Worm (Caenorhabditis elegans) whole organism, L1 larva: ENCODE data around the gene nish-1.

ENCODE experiments used
- C16A3.4 ChIP-seq: fragments of 150-350 bp; optimal IDR thresholded peaks from 2 replicates; lab custom pipeline; 2014; ENCODE audit warnings: missing biosample characterization, missing genetic modification characterization
- C34B4.2 ChIP-seq: sonication (generic microtip); optimal IDR thresholded peaks from 2 replicates; lab custom pipeline; 2017; ENCODE audit warnings: mild to moderate bottlenecking, missing genetic modification characterization, missing compliant biosample characterization
- Y116A8C.19 ChIP-seq: sonication (generic microtip); optimal IDR thresholded peaks from 2 replicates; lab custom pipeline; 2016; ENCODE audit warnings: missing compliant biosample characterization, missing genetic modification characterization, borderline replicate concordance
- aha-1 ChIP-seq: fragments of 150-350 bp; optimal IDR thresholded peaks from 2 replicates; lab custom pipeline; 2014; ENCODE audit warnings: missing biosample characterization, missing genetic modification characterization
- ama-1 ChIP-seq: fragments of 150-350 bp; optimal IDR thresholded peaks from 2 replicates; lab custom pipeline; 2014
- blmp-1 ChIP-seq: fragments of 150-350 bp; optimal IDR thresholded peaks from 2 replicates; lab custom pipeline; 2014; ENCODE audit warnings: missing biosample characterization, missing genetic modification characterization
- ceh-8 ChIP-seq: fragments of 200-800 bp; sonication (Bioruptor generic); optimal IDR thresholded peaks from 2 replicates; lab custom pipeline; 2018; ENCODE audit warnings: mild to moderate bottlenecking, missing genetic modification characterization, moderate library complexity, missing compliant biosample characterization
- ceh-88 ChIP-seq: fragments of 200-800 bp; sonication (Bioruptor generic); IDR thresholded peaks from 2 replicates; pipeline ENCODE4 v1.3.6; 2022; ENCODE audit warnings: missing genetic modification characterization, missing compliant biosample characterization
- ceh-90 ChIP-seq: sonication (generic microtip); optimal IDR thresholded peaks from 2 replicates; lab custom pipeline; 2016; ENCODE audit warnings: missing genetic modification characterization, missing compliant biosample characterization
- ces-1 ChIP-seq: fragments of 150-350 bp; optimal IDR thresholded peaks from 2 replicates; lab custom pipeline; 2014; ENCODE audit warnings: missing biosample characterization, missing genetic modification reagents, missing genetic modification characterization
- dpl-1 ChIP-seq, 3 experiments: fragments of 150-350 bp in 2 of 3; sonication (generic microtip) in 1 of 3; optimal IDR thresholded peaks; 2 replicates each; lab custom pipeline; 2014 to 2017; ENCODE audit warnings: missing biosample characterization in 3 of 3, missing genetic modification characterization in 3 of 3, missing genetic modification reagents in 3 of 3
- efl-3 ChIP-seq: fragments of 200-800 bp; sonication (Bioruptor generic); optimal IDR thresholded peaks from 2 replicates; lab custom pipeline; 2018; ENCODE audit warnings: mild to moderate bottlenecking, missing genetic modification characterization, missing compliant biosample characterization
- egl-13 ChIP-seq: sonication (generic microtip); optimal IDR thresholded peaks from 2 replicates; lab custom pipeline; 2016; ENCODE audit warnings: missing genotype, missing genetic modification reagents, missing genetic modification characterization, missing compliant biosample characterization
- egl-27 ChIP-seq, 2 experiments: fragments of 150-350 bp in 1 of 2; sonication (generic microtip); optimal IDR thresholded peaks; 3 replicates each; lab custom pipeline; 2017 to 2018; ENCODE audit warnings: missing biosample characterization in 2 of 2, missing genetic modification characterization in 2 of 2, missing genetic modification reagents in 2 of 2
- elt-2 ChIP-seq: sonication (generic microtip); optimal IDR thresholded peaks from 2 replicates; lab custom pipeline; 2016; ENCODE audit warnings: missing genetic modification characterization, mild to moderate bottlenecking, inconsistent platforms, missing compliant biosample characterization, missing genetic modification reagents
- elt-3 ChIP-seq, 6 experiments: fragments of 150-350 bp in 1 of 6; sonication (generic microtip); optimal IDR thresholded peaks; 2 replicates each; lab custom pipeline; 2017 to 2018; ENCODE audit warnings: missing biosample characterization in 6 of 6, missing genetic modification characterization in 6 of 6, inconsistent platforms in 1 of 6
- ets-5 ChIP-seq: fragments of 200-800 bp; sonication (Bioruptor generic); IDR thresholded peaks from 2 replicates; pipeline ENCODE4 v1.3.6; 2022; ENCODE audit warnings: missing genetic modification characterization, missing compliant biosample characterization
- fkh-10 ChIP-seq: sonication (generic microtip); optimal IDR thresholded peaks from 2 replicates; lab custom pipeline; 2017; ENCODE audit warnings: missing biosample characterization, missing genetic modification reagents, missing genetic modification characterization
- fkh-4 ChIP-seq: sonication (generic microtip); optimal IDR thresholded peaks from 2 replicates; lab custom pipeline; 2016; ENCODE audit warnings: missing compliant biosample characterization, missing genetic modification characterization, borderline replicate concordance
- fos-1 ChIP-seq: fragments of 150-350 bp; optimal IDR thresholded peaks from 2 replicates; lab custom pipeline; 2014; ENCODE audit warnings: missing biosample characterization, missing genetic modification characterization
- hlh-17 ChIP-seq: fragments of 200-800 bp; sonication (Bioruptor generic); optimal IDR thresholded peaks from 2 replicates; lab custom pipeline; 2018; ENCODE audit warnings: missing genetic modification characterization, mild to moderate bottlenecking, missing compliant biosample characterization, moderate library complexity, borderline replicate concordance
- hlh-4 ChIP-seq: sonication (generic microtip); optimal IDR thresholded peaks from 2 replicates; lab custom pipeline; 2016; ENCODE audit warnings: mild to moderate bottlenecking, missing genetic modification characterization, missing compliant biosample characterization
- isw-1 ChIP-seq: fragments of 200-800 bp; sonication (Bioruptor generic); IDR thresholded peaks from 2 replicates; pipeline ENCODE4 v1.3.6; 2022; ENCODE audit warnings: missing genetic modification characterization, missing compliant biosample characterization
- lin-14 ChIP-seq: fragments of 200-800 bp; sonication (Bioruptor generic); optimal IDR thresholded peaks from 2 replicates; lab custom pipeline; 2018; ENCODE audit warnings: mild to moderate bottlenecking, missing genetic modification characterization, moderate library complexity, missing compliant biosample characterization
- lin-35 ChIP-seq, 2 experiments: fragments of 150-350 bp; optimal IDR thresholded peaks; 2 replicates each; lab custom pipeline; 2014; ENCODE audit warnings: missing biosample characterization in 2 of 2, missing genetic modification characterization in 2 of 2, missing genetic modification reagents in 2 of 2
- lir-3 ChIP-seq: sonication (generic microtip); optimal IDR thresholded peaks from 2 replicates; lab custom pipeline; 2016; ENCODE audit warnings: mild to moderate bottlenecking, missing genetic modification characterization, moderate library complexity, missing compliant biosample characterization; ENCODE audit not compliant: poor library complexity
- lsy-2 ChIP-seq, 2 experiments: fragments of 150-350 bp; optimal IDR thresholded peaks; 2 replicates each; lab custom pipeline; 2014; ENCODE audit warnings: missing biosample characterization in 2 of 2, missing genetic modification characterization in 2 of 2
- mab-9 ChIP-seq: fragments of 200-800 bp; sonication (Bioruptor generic); IDR thresholded peaks from 2 replicates; pipeline ENCODE4 v1.3.6; 2022; ENCODE audit warnings: missing genetic modification reagents, missing genetic modification characterization, missing compliant biosample characterization
- nhr-12 ChIP-seq: sonication (generic microtip); optimal IDR thresholded peaks from 2 replicates; lab custom pipeline; 2017; ENCODE audit warnings: missing biosample characterization, missing genetic modification characterization
- nhr-19 ChIP-seq: fragments of 200-800 bp; sonication (Bioruptor generic); conservative IDR thresholded peaks from 2 replicates; pipeline ENCODE4 v1.3.6; 2022; ENCODE audit warnings: missing genetic modification characterization, missing compliant biosample characterization
- nhr-237 ChIP-seq: fragments of 150-350 bp; optimal IDR thresholded peaks from 2 replicates; lab custom pipeline; 2014; ENCODE audit warnings: missing biosample characterization, missing genetic modification characterization
- nhr-47 ChIP-seq: sonication (generic microtip); optimal IDR thresholded peaks from 2 replicates; lab custom pipeline; 2016; ENCODE audit warnings: mild to moderate bottlenecking, missing genetic modification characterization, moderate library complexity, missing compliant biosample characterization
- nhr-76 ChIP-seq: sonication (generic microtip); optimal IDR thresholded peaks from 2 replicates; lab custom pipeline; 2017; ENCODE audit warnings: missing biosample characterization, missing genetic modification characterization
- nhr-85 ChIP-seq: sonication (generic microtip); peaks from one replicate; lab custom pipeline; 2016; ENCODE audit warnings: missing genetic modification characterization, inconsistent platforms, missing compliant biosample characterization
- nhr-90 ChIP-seq: sonication (generic microtip); optimal IDR thresholded peaks from 2 replicates; lab custom pipeline; 2016; ENCODE audit warnings: mild to moderate bottlenecking, missing genetic modification characterization, missing compliant biosample characterization; ENCODE audit not compliant: poor library complexity
- pag-3 ChIP-seq: sonication (generic microtip); optimal IDR thresholded peaks from 2 replicates; lab custom pipeline; 2017; ENCODE audit warnings: missing genetic modification characterization, mild to moderate bottlenecking, missing compliant biosample characterization, antibody characterized with exemption, borderline replicate concordance; ENCODE audit not compliant: insufficient read depth
- pqm-1 ChIP-seq: sonication (generic microtip); optimal IDR thresholded peaks from 3 replicates; lab custom pipeline; 2017; ENCODE audit warnings: missing biosample characterization, missing genetic modification characterization
- rnt-1 ChIP-seq: sonication (generic microtip); optimal IDR thresholded peaks from 2 replicates; lab custom pipeline; 2016; ENCODE audit warnings: mild to moderate bottlenecking, missing genetic modification characterization, moderate library complexity, missing compliant biosample characterization
- skn-1 ChIP-seq: fragments of 150-350 bp; optimal IDR thresholded peaks from 2 replicates; lab custom pipeline; 2014; ENCODE audit warnings: missing biosample characterization, missing genetic modification characterization
- sox-4 ChIP-seq: sonication (generic microtip); optimal IDR thresholded peaks from 2 replicates; lab custom pipeline; 2016; ENCODE audit warnings: missing genetic modification characterization, missing compliant biosample characterization
- sptf-1 ChIP-seq: fragments of 150-350 bp; optimal IDR thresholded peaks from 2 replicates; lab custom pipeline; 2014; ENCODE audit warnings: missing biosample characterization, missing genetic modification characterization
- sup-37 ChIP-seq: fragments of 200-800 bp; sonication (Bioruptor generic); optimal IDR thresholded peaks from 2 replicates; lab custom pipeline; 2018; ENCODE audit warnings: mild to moderate bottlenecking, missing genetic modification characterization, missing compliant biosample characterization
- swsn-7 ChIP-seq: sonication (generic microtip); optimal IDR thresholded peaks from 2 replicates; lab custom pipeline; 2016; ENCODE audit warnings: missing genetic modification characterization, missing compliant biosample characterization
- tlp-1 ChIP-seq: fragments of 150-350 bp; optimal IDR thresholded peaks from 2 replicates; lab custom pipeline; 2014; ENCODE audit warnings: missing biosample characterization, missing genetic modification characterization
- unc-130 ChIP-seq: fragments of 150-350 bp; optimal IDR thresholded peaks from 2 replicates; lab custom pipeline; 2017; ENCODE audit warnings: missing biosample characterization, missing genetic modification characterization, inconsistent platforms
- unc-86 ChIP-seq: sonication (generic microtip); optimal IDR thresholded peaks from 2 replicates; lab custom pipeline; 2016; ENCODE audit warnings: missing genetic modification characterization, missing compliant biosample characterization
- xbp-1 ChIP-seq: sonication (generic microtip); optimal IDR thresholded peaks from 2 replicates; lab custom pipeline; 2016; ENCODE audit warnings: missing genetic modification characterization, missing compliant biosample characterization
- zip-4 ChIP-seq: fragments of 200-800 bp; sonication (Bioruptor generic); optimal IDR thresholded peaks from 2 replicates; lab custom pipeline; 2018; ENCODE audit warnings: mild to moderate bottlenecking, missing genetic modification characterization, moderate library complexity, missing compliant biosample characterization
- ztf-4 ChIP-seq: fragments of 150-350 bp; optimal IDR thresholded peaks from 2 replicates; lab custom pipeline; 2014; ENCODE audit warnings: missing biosample characterization, missing genetic modification characterization

Gene nish-1

DNA sequence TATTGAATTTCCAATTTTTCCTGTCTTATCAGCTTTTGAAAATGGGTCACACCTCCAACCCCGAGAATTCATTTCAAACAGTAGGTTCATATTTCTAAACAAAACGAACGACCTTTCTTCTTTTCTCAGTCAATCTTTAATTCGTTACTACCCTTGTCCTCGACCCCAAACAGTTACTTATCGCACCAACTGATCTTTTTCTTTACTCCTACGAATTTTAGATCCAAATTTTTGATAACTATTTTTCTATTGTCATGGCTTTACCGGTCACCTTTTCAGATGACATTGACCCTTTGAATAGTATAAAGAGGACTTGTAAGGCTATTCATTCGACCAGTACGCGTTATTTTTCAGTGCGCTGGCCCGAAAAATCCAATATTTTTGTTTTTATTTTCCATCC is 52.0 kb downstream of the nish-1 start:
- no peak for TF ChIP-seq ces-1 (GFP tag; lab: Kevin White, UChicago)
- TF ChIP-seq fos-1, result no peak
- no peak for TF ChIP-seq unc-130
- no peak for TF ChIP-seq nhr-237 (tag; lab: Kevin White, UChicago)
- peak; percentile 49 for TF ChIP-seq nhr-85

DNA sequence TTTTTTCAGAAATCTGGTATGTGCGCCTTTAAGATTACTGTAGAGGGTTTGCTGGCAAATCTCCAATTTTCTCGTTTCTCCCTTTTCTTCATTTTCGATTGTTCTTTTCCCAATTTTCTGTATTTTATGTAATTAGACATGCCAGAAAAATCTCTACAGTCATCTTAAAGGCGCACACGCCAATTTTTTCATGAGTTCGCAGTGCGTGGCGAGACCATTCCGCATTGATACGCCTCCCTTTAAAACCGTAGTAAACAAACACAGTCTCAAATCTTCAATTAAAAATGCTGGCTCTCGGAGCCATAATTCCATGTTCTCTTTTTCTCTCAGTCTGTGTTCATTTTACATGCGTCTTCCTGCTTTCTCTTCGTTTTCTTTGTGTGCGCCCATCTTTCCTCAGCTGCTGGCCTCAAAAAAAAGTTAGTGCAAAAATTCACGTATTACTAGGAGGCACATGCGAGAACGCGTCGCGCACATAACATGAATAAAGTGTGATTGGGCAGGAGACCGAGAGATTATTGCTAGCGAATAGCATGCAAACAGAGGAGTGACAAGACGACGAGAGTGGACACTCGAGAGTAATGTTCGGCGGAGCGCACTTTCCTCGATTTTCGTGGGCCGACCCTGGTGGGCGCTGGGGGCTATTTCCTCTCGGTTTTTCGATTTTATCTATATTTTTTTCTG is 54.9 kb downstream of the nish-1 start:
- TF ChIP-seq sox-4 (tag; lab: Kevin White, UChicago), result no peak
- peak in 1 of 2 experiments; percentile 63 for TF ChIP-seq egl-27 (tag; optimal IDR thresholded peaks at IDR 0.05; lab: Kevin White, UChicago)
- no peak for TF ChIP-seq ceh-90 (tag; lab: Kevin White, UChicago)
- peak; percentile 5 for TF ChIP-seq fkh-10 (GFP tag; lab: Kevin White, UChicago)
- no peak for TF ChIP-seq lir-3 (tag; lab: Kevin White, UChicago)
- peak; percentile 70 to 82 for TF ChIP-seq lsy-2 (tag; optimal IDR thresholded peaks at IDR 0.05; lab: Kevin White, UChicago)
- TF ChIP-seq pqm-1, result no peak
- peak; percentile 48 for TF ChIP-seq fos-1
- no peak for TF ChIP-seq fkh-4
- no peak for TF ChIP-seq tlp-1 (tag; lab: Kevin White, UChicago)
- peak; percentile 51 for TF ChIP-seq unc-130
- TF ChIP-seq ets-5 (GFP tag; lab: Robert Waterston, UW), result no peak
- TF ChIP-seq sup-37 (GFP tag; lab: Kevin White, UChicago), result no peak
- no peak for TF ChIP-seq hlh-4 (tag; lab: Kevin White, UChicago)
- peak; percentile 19 for TF ChIP-seq blmp-1 (tag; lab: Kevin White, UChicago)
- no peak for TF ChIP-seq sptf-1
- peak; percentile 82 for TF ChIP-seq nhr-19 (GFP tag; lab: Robert Waterston, UW)
- TF ChIP-seq C34B4.2 (tag; lab: Kevin White, UChicago), result no peak
- TF ChIP-seq dpl-1 (GFP tag; optimal IDR thresholded peaks at IDR 0.05; lab: Kevin White, UChicago), result peak; percentile 47 to 64 (median 54)
- TF ChIP-seq Y116A8C.19, result no peak
- TF ChIP-seq hlh-17 (GFP tag; lab: Kevin White, UChicago), result no peak
- TF ChIP-seq rnt-1 (tag; lab: Kevin White, UChicago), result peak; percentile 70
- peak in 1 of 6 experiments; percentile 57 for TF ChIP-seq elt-3 (tag; optimal IDR thresholded peaks at IDR 0.05; lab: Kevin White, UChicago)
- TF ChIP-seq skn-1 (tag; lab: Kevin White, UChicago), result peak; percentile 60
- peak; percentile 47 for TF ChIP-seq C16A3.4 (tag; lab: Kevin White, UChicago)
- TF ChIP-seq pag-3 (tag; lab: Kevin White, UChicago), result peak; percentile 22
- TF ChIP-seq zip-4 (GFP tag; lab: Kevin White, UChicago), result no peak
- no peak for TF ChIP-seq egl-13
- peak; percentile 57 for TF ChIP-seq elt-2 (tag; lab: Kevin White, UChicago)
- no peak for TF ChIP-seq nhr-12 (tag; lab: Kevin White, UChicago)
- peak; percentile 85 for TF ChIP-seq swsn-7 (tag; lab: Kevin White, UChicago)
- no peak for TF ChIP-seq mab-9 (GFP tag; lab: Robert Waterston, UW)
- TF ChIP-seq ztf-4 (tag; lab: Kevin White, UChicago), result peak; percentile 21
- TF ChIP-seq isw-1 (GFP tag; lab: Robert Waterston, UW), result peak; percentile 62
- peak; percentile 81 for TF ChIP-seq nhr-47
- TF ChIP-seq ceh-8 (GFP tag; lab: Kevin White, UChicago), result peak; percentile 63
- TF ChIP-seq nhr-85, result peak; percentile 91
- peak; percentile 46; the same call in 1 of the 2 replicates for TF ChIP-seq ceh-88
- TF ChIP-seq lin-14 (GFP tag; lab: Kevin White, UChicago), result peak; percentile 99
- no peak for TF ChIP-seq nhr-76 (tag; lab: Kevin White, UChicago)
- TF ChIP-seq nhr-90 (tag; lab: Kevin White, UChicago), result peak; percentile 49
- TF ChIP-seq lin-35 (GFP tag; optimal IDR thresholded peaks at IDR 0.05; lab: Kevin White, UChicago), result peak; percentile 72 to 76
- peak; percentile 48 for TF ChIP-seq aha-1 (tag; lab: Kevin White, UChicago)
- TF ChIP-seq efl-3 (GFP tag; lab: Kevin White, UChicago), result no peak
- TF ChIP-seq ama-1 (lab: Kevin White, UChicago), result no peak
- TF ChIP-seq xbp-1, result peak; percentile 83
- peak; percentile 75 for TF ChIP-seq unc-86 (tag; lab: Kevin White, UChicago)
